Fruit fly (Drosophila melanogaster) whole organism, adult: ENCODE data around the gene tral.

ENCODE experiments used
- CG11617 ChIP-seq: fragments of 200-800 bp; sonication (Bioruptor generic); optimal IDR thresholded peaks from 2 replicates; lab custom pipeline; 2017; ENCODE audit warnings: mild to moderate bottlenecking, missing biosample characterization, missing genetic modification reagents, missing genetic modification characterization
- CG12768 ChIP-seq: fragments of 200-800 bp; sonication (Bioruptor generic); optimal IDR thresholded peaks from 2 replicates; lab custom pipeline; 2017; ENCODE audit warnings: missing biosample characterization, missing genetic modification characterization, mild to moderate bottlenecking, moderate library complexity, missing genetic modification reagents
- CG14711 ChIP-seq: fragments of 200-800 bp; sonication (Bioruptor generic); optimal IDR thresholded peaks from 2 replicates; lab custom pipeline; 2018; ENCODE audit warnings: missing biosample characterization, mild to moderate bottlenecking, missing genetic modification characterization, moderate library complexity
- CG1620 ChIP-seq: fragments of 200-800 bp; sonication (Bioruptor generic); optimal IDR thresholded peaks from 2 replicates; lab custom pipeline; 2016; ENCODE audit warnings: missing biosample characterization, missing genetic modification characterization
- CG33017 ChIP-seq: fragments of 200-800 bp; sonication (Bioruptor generic); optimal IDR thresholded peaks from 2 replicates; lab custom pipeline; 2018; ENCODE audit warnings: missing biosample characterization, mild to moderate bottlenecking, missing genetic modification characterization, moderate library complexity
- CG5204 ChIP-seq: fragments of 200-800 bp; sonication (Bioruptor generic); optimal IDR thresholded peaks from 2 replicates; lab custom pipeline; 2016; ENCODE audit warnings: missing biosample characterization, missing genetic modification characterization
- CG7045 ChIP-seq: fragments of 200-800 bp; sonication (Bioruptor generic); optimal IDR thresholded peaks from 2 replicates; lab custom pipeline; 2017; ENCODE audit warnings: missing biosample characterization, mild to moderate bottlenecking, missing genetic modification characterization
- CG7101 ChIP-seq: fragments of 200-800 bp; sonication (Bioruptor generic); optimal IDR thresholded peaks from 2 replicates; lab custom pipeline; 2018; ENCODE audit warnings: missing biosample characterization, mild to moderate bottlenecking, missing genetic modification characterization, moderate library complexity
- Clk ChIP-seq: fragments of 200-800 bp; sonication (Bioruptor generic); optimal IDR thresholded peaks from 2 replicates; lab custom pipeline; 2017; ENCODE audit warnings: missing biosample characterization, missing genetic modification characterization
- Crg-1 ChIP-seq: fragments of 200-800 bp; sonication (Bioruptor generic); optimal IDR thresholded peaks from 2 replicates; lab custom pipeline; 2016; ENCODE audit warnings: missing biosample characterization, missing genetic modification characterization
- Hr96 ChIP-seq: fragments of 200-800 bp; sonication (Bioruptor generic); optimal IDR thresholded peaks from 2 replicates; lab custom pipeline; 2016; ENCODE audit warnings: missing biosample characterization, missing genetic modification characterization
- Mnt ChIP-seq: fragments of 200-800 bp; sonication (Bioruptor generic); optimal IDR thresholded peaks from 2 replicates; lab custom pipeline; 2016; ENCODE audit warnings: missing biosample characterization, mild to moderate bottlenecking, missing genetic modification characterization
- bab1 ChIP-seq: fragments of 200-800 bp; sonication (Bioruptor generic); optimal IDR thresholded peaks from 3 replicates; lab custom pipeline; 2019; ENCODE audit warnings: missing biosample characterization, mild to moderate bottlenecking, missing genetic modification characterization, moderate library complexity
- cic ChIP-seq: fragments of 200-800 bp; sonication (Bioruptor generic); optimal IDR thresholded peaks from 2 replicates; lab custom pipeline; 2017; ENCODE audit warnings: missing biosample characterization, mild to moderate bottlenecking, missing genetic modification characterization, moderate library complexity
- cnc ChIP-seq, 2 experiments: fragments of >200 bp; optimal IDR thresholded peaks; 2 replicates each; lab custom pipeline; 2017
- kay ChIP-seq: fragments of 200-800 bp; sonication (Bioruptor generic); peaks from one replicate; lab custom pipeline; 2016; ENCODE audit warnings: missing biosample characterization, missing genetic modification characterization, borderline replicate concordance
- ovo ChIP-seq: fragments of 200-800 bp; sonication (Bioruptor generic); optimal IDR thresholded peaks from 2 replicates; lab custom pipeline; 2016; ENCODE audit warnings: missing biosample characterization, missing genetic modification characterization
- pad ChIP-seq: fragments of 200-800 bp; sonication (Bioruptor generic); optimal IDR thresholded peaks from 3 replicates; lab custom pipeline; 2017; ENCODE audit warnings: missing biosample characterization, missing genetic modification characterization, mild to moderate bottlenecking, moderate library complexity, missing genetic modification reagents
- tj ChIP-seq: fragments of 200-800 bp; sonication (Bioruptor generic); optimal IDR thresholded peaks from 3 replicates; lab custom pipeline; 2017; ENCODE audit warnings: missing biosample characterization, mild to moderate bottlenecking, missing genetic modification characterization, moderate library complexity
- toe ChIP-seq: fragments of 200-800 bp; sonication (Bioruptor generic); optimal IDR thresholded peaks from 2 replicates; lab custom pipeline; 2016; ENCODE audit warnings: missing biosample characterization, missing genetic modification characterization

The tral gene

DNA sequence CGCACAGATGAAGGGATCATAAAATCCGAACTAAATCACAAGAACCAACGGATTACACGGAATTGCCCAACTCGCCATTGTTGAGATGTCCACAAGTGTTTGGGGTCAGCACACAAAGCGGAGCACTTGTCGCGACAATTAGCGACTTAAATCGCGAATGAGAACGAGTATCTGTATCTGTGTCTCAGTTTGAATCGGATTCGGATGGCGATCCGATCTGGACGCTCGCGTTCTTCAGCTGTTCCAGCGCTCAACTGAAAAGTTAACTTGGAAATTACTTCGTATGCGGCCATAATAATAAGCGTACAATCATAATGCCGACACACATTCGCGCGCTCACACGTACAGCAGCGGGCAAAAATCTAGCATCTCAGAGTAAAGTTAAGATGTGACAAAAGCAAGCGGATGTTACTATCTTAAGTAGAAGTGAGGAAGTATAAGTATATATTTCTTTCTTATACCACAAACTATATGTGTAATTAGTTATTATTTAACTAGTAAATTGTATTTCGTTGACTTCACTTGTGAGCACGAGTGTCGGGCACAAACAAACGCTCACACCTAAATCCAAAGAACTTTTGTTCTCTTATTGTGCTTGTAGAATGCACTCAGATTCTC, 24.3 kb upstream of the tral start, which contains the start of gene CG10660:
TSS of gene CG10660 (minus strand) at position 259 of the 618 bp plus-strand sequence.
- peak; percentile 58 for TF ChIP-seq toe
- peak; percentile 54 for TF ChIP-seq CG1620 (GFP tag; lab: Kevin White, UChicago)
- TF ChIP-seq pad = peak; percentile 58
- TF ChIP-seq CG14711 (tag; lab: Kevin White, UChicago) = peak; percentile 89
- TF ChIP-seq ovo (GFP tag; lab: Kevin White, UChicago) = no peak
- TF ChIP-seq cnc (optimal IDR thresholded peaks at IDR 0.05; lab: Kevin White, UChicago) = no peak
- peak; percentile 66 for TF ChIP-seq tj (GFP tag; lab: Kevin White, UChicago)
- peak; percentile 47 for TF ChIP-seq cic (GFP tag; lab: Kevin White, UChicago)
- peak; percentile 74 for TF ChIP-seq Clk (GFP tag; lab: Kevin White, UChicago)
- TF ChIP-seq Crg-1 (GFP tag; lab: Kevin White, UChicago) = peak; percentile 56
- peak; percentile 88 for TF ChIP-seq CG7045
- TF ChIP-seq CG7101 = peak; percentile 94
- TF ChIP-seq bab1 (GFP tag; lab: Kevin White, UChicago) = peak; percentile 88
- peak; percentile 68 for TF ChIP-seq Mnt
- TF ChIP-seq kay = peak; percentile 95
- peak; percentile 96 for TF ChIP-seq CG33017 (tag; lab: Kevin White, UChicago)
- peak; percentile 86 for TF ChIP-seq CG11617 (GFP tag; lab: Kevin White, UChicago)
- TF ChIP-seq Hr96 = peak; percentile 64
- TF ChIP-seq CG12768 (GFP tag; lab: Kevin White, UChicago) = peak; percentile 90
- peak; percentile 89 for TF ChIP-seq CG5204

DNA sequence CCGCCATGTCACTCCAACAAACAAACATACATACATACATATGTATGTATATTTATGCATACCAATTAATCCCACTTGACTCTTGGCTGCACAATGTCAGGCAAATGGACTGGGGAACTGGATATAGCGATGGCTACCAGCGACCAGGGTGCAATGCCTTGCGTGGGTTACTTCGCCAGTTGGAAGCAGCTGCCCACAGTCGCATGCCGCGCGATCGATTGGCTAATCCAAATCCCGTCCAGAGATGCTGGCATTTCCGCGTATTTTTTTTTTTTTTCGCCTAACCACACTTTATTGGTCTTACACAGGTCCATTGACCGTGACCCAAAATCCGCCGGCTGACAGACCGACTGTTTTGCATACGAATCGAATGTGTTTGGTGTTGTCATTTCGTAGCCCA, 20.6 kb upstream of the tral start:
- no peak for TF ChIP-seq CG14711 (tag; lab: Kevin White, UChicago)
- TF ChIP-seq CG33017 (tag; lab: Kevin White, UChicago) = no peak
- no peak for TF ChIP-seq CG11617 (GFP tag; lab: Kevin White, UChicago)
- no peak for TF ChIP-seq CG5204
- TF ChIP-seq CG7101 = no peak
- no peak for TF ChIP-seq ovo (GFP tag; lab: Kevin White, UChicago)
- TF ChIP-seq Crg-1 (GFP tag; lab: Kevin White, UChicago) = no peak
- no peak for TF ChIP-seq pad
- no peak for TF ChIP-seq CG7045
- no peak for TF ChIP-seq kay
- TF ChIP-seq CG12768 (GFP tag; lab: Kevin White, UChicago) = no peak
- TF ChIP-seq cic (GFP tag; lab: Kevin White, UChicago) = no peak
- no peak for TF ChIP-seq CG1620 (GFP tag; lab: Kevin White, UChicago)
- no peak for TF ChIP-seq Mnt
- TF ChIP-seq Hr96 = no peak

DNA sequence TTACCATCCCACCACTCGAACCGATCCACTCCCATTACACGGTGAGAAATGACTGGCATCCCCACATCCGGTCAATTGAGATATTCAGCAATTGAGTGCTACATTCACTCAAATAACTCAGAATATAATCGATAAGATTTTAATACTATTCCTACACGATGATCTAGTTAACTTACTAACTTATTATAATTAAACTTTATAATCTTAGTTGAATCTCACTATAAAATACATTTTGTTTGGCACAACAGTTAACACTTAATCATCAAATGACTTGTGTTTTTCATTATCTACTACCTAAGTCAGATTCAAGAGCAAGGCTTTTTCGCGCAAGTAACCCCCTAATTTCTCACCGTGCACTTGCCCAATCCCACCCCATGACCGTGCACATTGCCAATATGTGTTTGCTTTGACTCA, 19.5 kb upstream of the tral start:
- TF ChIP-seq CG5204 (peak; percentile 27), CG7101 (no peak)

DNA sequence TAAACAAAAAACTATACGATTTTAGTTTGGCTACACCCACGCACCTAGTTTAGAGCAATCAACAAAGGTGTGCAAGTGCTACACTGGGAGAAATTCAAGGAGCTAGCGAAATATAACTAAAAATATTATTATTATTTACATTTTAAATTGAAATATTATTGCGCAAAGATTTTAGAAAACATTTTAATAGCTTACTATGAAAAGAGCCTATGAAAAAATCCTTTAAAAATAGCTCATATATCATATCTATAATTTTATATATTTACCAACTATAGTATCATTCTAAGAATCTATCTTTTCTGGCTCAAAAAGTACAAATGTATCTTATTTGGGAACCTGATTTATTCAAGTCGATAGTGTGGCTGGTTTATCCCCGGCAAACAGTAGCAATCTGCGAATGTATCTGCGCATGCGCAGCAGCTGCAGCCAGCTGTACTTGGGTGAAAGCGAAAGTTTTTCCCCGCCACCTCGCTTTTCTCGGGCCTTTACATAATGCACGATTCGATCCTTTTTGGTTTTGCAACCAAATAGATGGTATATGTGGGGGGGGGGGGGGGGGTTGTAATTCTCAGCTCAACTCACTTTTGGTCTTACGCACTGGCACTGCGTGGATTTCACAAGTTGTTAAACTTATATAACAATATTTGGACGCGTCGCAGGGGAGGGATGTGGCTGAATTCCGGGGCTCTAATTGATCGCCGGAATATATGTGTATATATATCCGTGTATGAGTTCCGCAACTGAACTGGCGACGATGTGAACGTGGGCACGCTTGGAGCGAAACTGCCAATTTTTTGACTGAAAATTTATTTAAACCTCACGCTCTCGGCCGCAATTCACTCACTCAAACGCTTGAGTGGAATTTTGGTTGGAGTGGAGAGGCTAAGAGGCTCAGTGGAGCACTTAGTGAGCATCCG, 18.2 kb upstream of the tral start, which contains the start of gene CG10657:
TSS of gene CG10657 (minus strand) at position 789 of the 917 bp plus-strand sequence.
- TF ChIP-seq toe = no peak
- peak; percentile 25 for TF ChIP-seq kay

DNA sequence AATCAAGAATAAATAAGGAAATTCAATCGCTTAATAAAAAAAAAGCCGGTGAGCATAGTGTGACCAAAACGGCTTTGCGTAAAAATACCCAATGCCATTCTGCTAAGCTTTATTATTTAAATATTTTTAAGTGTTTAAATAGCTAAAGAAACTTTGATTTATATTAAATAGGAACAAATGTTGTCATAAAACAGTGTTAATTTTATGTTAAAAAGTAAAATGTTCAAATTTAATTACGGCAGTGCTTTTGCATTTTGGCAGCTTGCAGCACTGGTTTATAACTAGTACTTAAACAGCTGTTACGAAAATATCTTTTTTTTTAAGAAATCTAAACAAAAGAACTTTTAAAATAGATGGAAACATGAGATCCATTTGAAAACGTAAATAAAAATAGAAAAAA, 13.6 kb upstream of the tral start, which contains the start of the genes CG10638 and CG10681:
TSS of gene CG10638 (minus strand) at position 63 of the 400 bp plus-strand sequence.
TSS of gene CG10681 (plus strand) at position 265 of the 400 bp plus-strand sequence.
- TF ChIP-seq cnc (optimal IDR thresholded peaks at IDR 0.05; lab: Kevin White, UChicago) (no peak), CG11617 (GFP tag; lab: Kevin White, UChicago) (peak; percentile 57), kay (peak; percentile 95), CG33017 (tag; lab: Kevin White, UChicago) (peak; percentile 44), CG7101 (peak; percentile 71), CG1620 (GFP tag; lab: Kevin White, UChicago) (peak; percentile 66), tj (GFP tag; lab: Kevin White, UChicago) (peak; percentile 9), toe (no peak), Mnt (peak; percentile 58), Hr96 (no peak), bab1 (GFP tag; lab: Kevin White, UChicago) (peak; percentile 55), CG12768 (GFP tag; lab: Kevin White, UChicago) (peak; percentile 38), CG5204 (no peak), Crg-1 (GFP tag; lab: Kevin White, UChicago) (peak; percentile 73), ovo (GFP tag; lab: Kevin White, UChicago) (no peak), CG7045 (peak; percentile 44), cic (GFP tag; lab: Kevin White, UChicago) (no peak), Clk (GFP tag; lab: Kevin White, UChicago) (no peak), CG14711 (tag; lab: Kevin White, UChicago) (peak; percentile 73), pad (peak; percentile 54)
